Worm (Caenorhabditis elegans): ENCODE data around the gene fbxb-82.

Gene fbxb-82

ce11 chrIII:171617-172016 lies 28.6 kb upstream of the fbxb-82 start, which contains the start of the genes F40G9.9 and F40G9.12:
Gene F40G9.9, minus strand, starts transcription at chrIII:171717.
Gene F40G9.12, plus strand, starts transcription at chrIII:171847.
- no peak for TF ChIP-seq sptf-1 (tag; optimal IDR thresholded peaks at IDR 0.05)
- no peak for TF ChIP-seq ztf-11 (tag; optimal IDR thresholded peaks at IDR 0.05)

ce11 chrIII:169478-169877 lies 26.5 kb upstream of the fbxb-82 start, which contains the start of gene F40G9.18:
Gene F40G9.18, minus strand, starts transcription at chrIII:169578.
- TF ChIP-seq M03D4.4 (tag; optimal IDR thresholded peaks at IDR 0.05) (no peak), ham-2 (GFP tag; optimal IDR thresholded peaks at IDR 0.05) (no peak), nhr-237 (tag; optimal IDR thresholded peaks at IDR 0.05) (no peak), pha-4 (tag; optimal IDR thresholded peaks at IDR 0.05) (no peak), nhr-12 (tag; optimal IDR thresholded peaks at IDR 0.05) (no peak), unc-120 (tag; optimal IDR thresholded peaks at IDR 0.05; ENCODE audit: poor library complexity, severe bottlenecking) (no peak), flh-1 (GFP tag; optimal IDR thresholded peaks at IDR 0.05) (no peak), lin-13 (tag; optimal IDR thresholded peaks at IDR 0.05) (no peak), lin-32 (GFP tag; optimal IDR thresholded peaks at IDR 0.05) (no peak)

- TF ChIP-seq mls-2 (tag; optimal IDR thresholded peaks at IDR 0.05), result no peak
- no peak for TF ChIP-seq mab-5 (tag; optimal IDR thresholded peaks at IDR 0.05)
- TF ChIP-seq nhr-237 (tag; optimal IDR thresholded peaks at IDR 0.05), result no peak
These were observed 22.4 kb upstream of the fbxb-82 start, which contains the start of gene F40G9.7 for ce11 chrIII:165390-165789. Gene F40G9.7, plus strand, starts transcription at chrIII:165690.

- TF ChIP-seq mab-5 (tag; optimal IDR thresholded peaks at IDR 0.05) (no peak), elt-1 (tag; optimal IDR thresholded peaks at IDR 0.05; ENCODE audit: borderline replicate concordance, insufficient read depth) (no peak), snpc-4 (tag; optimal IDR thresholded peaks at IDR 0.05) (no peak), drap-1 (GFP tag; optimal IDR thresholded peaks at IDR 0.05) (no peak), ceh-83 (GFP tag; optimal IDR thresholded peaks at IDR 0.05) (no peak), nhr-237 (tag; optimal IDR thresholded peaks at IDR 0.05) (no peak), cnd-1 (tag; optimal IDR thresholded peaks at IDR 0.05) (no peak), unc-39 (tag; optimal IDR thresholded peaks at IDR 0.05) (no peak), lin-13 (tag; optimal IDR thresholded peaks at IDR 0.05) (no peak), mep-1 (tag; optimal IDR thresholded peaks at IDR 0.05) (no peak), ces-1 (GFP tag; optimal IDR thresholded peaks at IDR 0.05) (no peak), nhr-28 (tag; optimal IDR thresholded peaks at IDR 0.05) (no peak), hlh-1 (tag; optimal IDR thresholded peaks at IDR 0.05) (no peak), ztf-11 (tag; optimal IDR thresholded peaks at IDR 0.05) (no peak), bed-3 (GFP tag; optimal IDR thresholded peaks at IDR 0.05) (no peak), pha-4 (tag; optimal IDR thresholded peaks at IDR 0.05) (no peak), nhr-2 (tag; optimal IDR thresholded peaks at IDR 0.05) (no peak), elt-3 (tag; optimal IDR thresholded peaks at IDR 0.05) (no peak), blmp-1 (tag; optimal IDR thresholded peaks at IDR 0.05) (no peak)
These were observed 21.8 kb upstream of the fbxb-82 start, which contains the start of gene F40G9.8 for ce11 chrIII:164775-165174. Gene F40G9.8, minus strand, starts transcription at chrIII:164875.

DNA sequence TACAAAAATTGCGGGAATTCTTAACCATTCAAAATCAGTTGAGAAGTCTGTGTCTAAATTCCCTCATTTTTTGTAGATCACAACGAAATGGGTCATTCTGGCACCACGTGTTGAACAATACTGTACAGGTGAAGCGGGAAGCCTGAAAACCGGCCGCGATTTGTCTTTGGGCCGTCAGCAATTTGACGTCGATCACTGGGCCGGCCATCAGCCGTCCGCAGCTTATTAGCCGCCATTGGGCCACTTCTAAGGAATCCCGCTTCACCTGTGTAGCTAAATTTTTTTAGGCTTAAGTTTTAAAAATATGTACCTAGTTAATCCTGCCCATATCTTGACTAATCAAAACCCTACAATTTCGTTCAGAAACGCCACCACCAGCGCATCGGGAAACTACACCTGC lies 16.6 kb upstream of the fbxb-82 start:
- no peak for TF ChIP-seq cnd-1 (tag; optimal IDR thresholded peaks at IDR 0.05)
- peak; percentile 4 for TF ChIP-seq ham-2 (GFP tag; optimal IDR thresholded peaks at IDR 0.05)

DNA sequence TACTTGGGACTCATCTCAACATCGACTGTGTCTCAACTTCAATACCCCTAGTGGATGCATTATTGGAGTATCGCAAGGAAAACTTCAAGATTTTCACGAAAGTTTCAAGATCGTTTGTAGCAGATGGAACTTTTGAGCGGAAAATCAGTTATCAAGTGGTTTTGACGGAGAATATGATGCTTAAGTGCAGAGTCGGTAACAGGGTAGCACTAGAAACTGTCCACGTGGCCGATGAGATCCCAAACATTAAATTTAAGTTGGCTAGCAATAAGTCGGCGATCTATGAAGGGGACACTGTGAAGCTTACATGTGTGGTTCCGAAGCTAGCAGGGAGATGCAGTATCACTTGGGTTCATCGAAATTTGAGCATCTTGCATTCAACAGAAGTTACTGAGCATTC lies 16.1 kb upstream of the fbxb-82 start:
- TF ChIP-seq mab-5 (tag; optimal IDR thresholded peaks at IDR 0.05), result no peak
- TF ChIP-seq bed-3 (GFP tag; optimal IDR thresholded peaks at IDR 0.05), result no peak
- no peak for TF ChIP-seq cnd-1 (tag; optimal IDR thresholded peaks at IDR 0.05)
- TF ChIP-seq snpc-4 (tag; optimal IDR thresholded peaks at IDR 0.05), result no peak
- TF ChIP-seq ceh-83 (GFP tag; optimal IDR thresholded peaks at IDR 0.05), result no peak
- no peak for TF ChIP-seq unc-120 (tag; optimal IDR thresholded peaks at IDR 0.05; ENCODE audit: poor library complexity, severe bottlenecking)
- TF ChIP-seq ceh-39 (tag; optimal IDR thresholded peaks at IDR 0.05), result no peak
- no peak for TF ChIP-seq sptf-1 (tag; optimal IDR thresholded peaks at IDR 0.05)

DNA sequence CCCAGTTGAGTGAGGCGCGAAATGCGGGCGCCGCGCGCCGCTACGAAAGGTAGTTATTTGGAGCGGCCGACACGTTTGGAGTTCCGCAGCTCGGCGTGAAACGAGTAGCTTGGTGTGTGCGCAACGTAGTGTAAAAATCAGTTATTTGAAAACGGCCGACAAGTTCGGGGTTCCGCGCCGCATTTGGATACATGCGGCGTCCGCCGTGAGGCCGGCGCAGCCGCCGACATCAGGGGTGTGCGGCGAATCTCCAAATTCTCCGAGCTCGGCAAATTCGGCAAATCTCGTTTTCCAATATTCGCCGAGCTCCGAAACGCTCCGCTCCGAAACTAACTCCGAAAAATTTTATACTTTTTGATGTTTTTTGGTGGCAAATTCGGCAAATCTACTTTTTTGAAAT lies 15.0 kb upstream of the fbxb-82 start:
- TF ChIP-seq lsy-2 (tag; optimal IDR thresholded peaks at IDR 0.05) (no peak), nhr-2 (tag; optimal IDR thresholded peaks at IDR 0.05) (no peak), lin-32 (GFP tag; optimal IDR thresholded peaks at IDR 0.05) (no peak), pha-4 (tag; optimal IDR thresholded peaks at IDR 0.05) (no peak), sem-2 (GFP tag; optimal IDR thresholded peaks at IDR 0.05) (no peak), nhr-12 (tag; optimal IDR thresholded peaks at IDR 0.05) (no peak), blmp-1 (tag; optimal IDR thresholded peaks at IDR 0.05) (no peak), ztf-11 (tag; optimal IDR thresholded peaks at IDR 0.05) (no peak), cnd-1 (tag; optimal IDR thresholded peaks at IDR 0.05) (no peak), mls-2 (tag; optimal IDR thresholded peaks at IDR 0.05) (no peak), mab-5 (tag; optimal IDR thresholded peaks at IDR 0.05) (no peak), unc-39 (tag; optimal IDR thresholded peaks at IDR 0.05) (no peak), sptf-1 (tag; optimal IDR thresholded peaks at IDR 0.05) (no peak), snpc-4 (tag; optimal IDR thresholded peaks at IDR 0.05) (no peak), ceh-39 (tag; optimal IDR thresholded peaks at IDR 0.05) (no peak), elt-1 (tag; optimal IDR thresholded peaks at IDR 0.05; ENCODE audit: borderline replicate concordance, insufficient read depth) (no peak), tbx-8 (GFP tag; optimal IDR thresholded peaks at IDR 0.05) (no peak), flh-1 (GFP tag; optimal IDR thresholded peaks at IDR 0.05) (no peak), nhr-28 (tag; optimal IDR thresholded peaks at IDR 0.05) (no peak), ceh-83 (GFP tag; optimal IDR thresholded peaks at IDR 0.05) (no peak)

Data from whole organism, mixed stage, embryonic.